Worm (Caenorhabditis elegans) whole organism, L4 larva: Measurements from ENCODE around the gene Y47D3B.3.

ENCODE experiments used
- F10B5.3 ChIP-seq: sonication (generic microtip); optimal IDR thresholded peaks from 2 replicates; lab custom pipeline; 2016; ENCODE audit warnings: mild to moderate bottlenecking, missing genetic modification characterization, missing compliant biosample characterization
- T20F7.1 ChIP-seq: fragments of 200-800 bp; sonication (Bioruptor generic); optimal IDR thresholded peaks from 2 replicates; lab custom pipeline; 2018; ENCODE audit warnings: mild to moderate bottlenecking, missing genetic modification characterization, missing compliant biosample characterization
- T26A8.4 ChIP-seq: fragments of 200-800 bp; sonication (Bioruptor generic); IDR thresholded peaks from 2 replicates; pipeline ENCODE4 v1.3.6; 2022; ENCODE audit warnings: missing genetic modification characterization, missing compliant biosample characterization
- Y5F2A.4 ChIP-seq: fragments of 200-800 bp; sonication (Bioruptor generic); optimal IDR thresholded peaks from 2 replicates; lab custom pipeline; 2018; ENCODE audit warnings: mild to moderate bottlenecking, missing genetic modification characterization, missing compliant biosample characterization
- ZK337.2 ChIP-seq: fragments of 200-800 bp; sonication (Bioruptor generic); IDR thresholded peaks from 2 replicates; pipeline ENCODE4 v1.3.6; 2022; ENCODE audit warnings: missing genetic modification reagents, missing genetic modification characterization, missing compliant biosample characterization
- ceh-20 ChIP-seq: fragments of 200-800 bp; sonication (Bioruptor generic); IDR thresholded peaks from 2 replicates; pipeline ENCODE4 v1.3.6; 2022; ENCODE audit warnings: missing genetic modification reagents, missing genetic modification characterization, missing compliant biosample characterization
- ctbp-1 ChIP-seq: fragments of 200-800 bp; sonication (Bioruptor generic); IDR thresholded peaks from 2 replicates; pipeline ENCODE4 v1.3.6; 2022; ENCODE audit warnings: missing genetic modification reagents, missing genetic modification characterization, missing compliant biosample characterization
- daf-16 ChIP-seq, 3 experiments: sonication (generic microtip); optimal IDR thresholded peaks; 2 replicates each; lab custom pipeline; 2016 to 2017; ENCODE audit warnings: missing genetic modification characterization in 3 of 3, missing genetic modification reagents in 3 of 3, mild to moderate bottlenecking in 2 of 3, missing compliant biosample characterization in 2 of 3, missing biosample characterization in 1 of 3, moderate library complexity in 1 of 3
- dmd-8 ChIP-seq: fragments of 200-800 bp; sonication (Bioruptor generic); IDR thresholded peaks from 2 replicates; pipeline ENCODE4 v1.3.6; 2022; ENCODE audit warnings: missing genetic modification characterization, missing compliant biosample characterization
- duxl-1 ChIP-seq: sonication (generic microtip); optimal IDR thresholded peaks from 2 replicates; lab custom pipeline; 2016; ENCODE audit warnings: mild to moderate bottlenecking, missing genetic modification characterization, moderate library complexity, missing compliant biosample characterization; ENCODE audit not compliant: poor library complexity
- dve-1 ChIP-seq: sonication (generic microtip); optimal IDR thresholded peaks from 2 replicates; lab custom pipeline; 2017; ENCODE audit warnings: antibody characterized with exemption, mild to moderate bottlenecking, missing genetic modification characterization, missing compliant biosample characterization; ENCODE audit not compliant: insufficient read depth
- hlh-30 ChIP-seq: sonication (generic microtip); optimal IDR thresholded peaks from 2 replicates; lab custom pipeline; 2017; ENCODE audit warnings: antibody characterized with exemption, mild to moderate bottlenecking, missing genetic modification characterization, missing compliant biosample characterization; ENCODE audit not compliant: insufficient read depth
- lin-1 ChIP-seq: fragments of 200-800 bp; sonication (Bioruptor generic); IDR thresholded peaks from 2 replicates; pipeline ENCODE4 v1.3.6; 2022; ENCODE audit warnings: missing genetic modification reagents, missing genetic modification characterization, missing compliant biosample characterization
- lin-15B ChIP-seq: fragments of 150-350 bp; sonication (generic microtip); optimal IDR thresholded peaks from 3 replicates; lab custom pipeline; 2014; ENCODE audit warnings: missing biosample characterization, missing genetic modification characterization
- madf-9 ChIP-seq: fragments of 200-800 bp; sonication (Bioruptor generic); conservative IDR thresholded peaks from 2 replicates; pipeline ENCODE4 v1.3.6; 2022; ENCODE audit warnings: missing genetic modification reagents, missing genetic modification characterization, missing compliant biosample characterization
- mdt-29 ChIP-seq: fragments of 200-800 bp; sonication (Bioruptor generic); IDR thresholded peaks from 2 replicates; pipeline ENCODE4 v1.3.6; 2022; ENCODE audit warnings: missing genetic modification reagents, missing genetic modification characterization, missing compliant biosample characterization
- mxl-3 ChIP-seq: fragments of 200-800 bp; sonication (Bioruptor generic); optimal IDR thresholded peaks from 2 replicates; lab custom pipeline; 2018; ENCODE audit warnings: mild to moderate bottlenecking, missing genetic modification characterization, missing compliant biosample characterization
- nhr-102 ChIP-seq: sonication (generic microtip); optimal IDR thresholded peaks from 2 replicates; lab custom pipeline; 2016; ENCODE audit warnings: mild to moderate bottlenecking, missing genetic modification characterization, moderate library complexity, missing compliant biosample characterization
- nhr-28 ChIP-seq: fragments of 150-350 bp; optimal IDR thresholded peaks from 2 replicates; lab custom pipeline; 2014; ENCODE audit warnings: missing biosample characterization, missing genetic modification characterization
- nhr-41 ChIP-seq: fragments of 200-800 bp; sonication (Bioruptor generic); IDR thresholded peaks from 2 replicates; pipeline ENCODE4 v1.3.6; 2022; ENCODE audit warnings: missing genetic modification reagents, missing genetic modification characterization, missing compliant biosample characterization
- pqm-1 ChIP-seq: sonication (generic microtip); optimal IDR thresholded peaks from 2 replicates; lab custom pipeline; 2017; ENCODE audit warnings: missing biosample characterization, missing genetic modification characterization
- rbr-2 ChIP-seq: sonication (generic microtip); optimal IDR thresholded peaks from 2 replicates; lab custom pipeline; 2016; ENCODE audit warnings: missing genotype, missing genetic modification characterization, missing compliant biosample characterization
- tag-97 ChIP-seq: fragments of 200-800 bp; sonication (Bioruptor generic); IDR thresholded peaks from 2 replicates; pipeline ENCODE4 v1.3.6; 2022; ENCODE audit warnings: missing genetic modification characterization, missing compliant biosample characterization
- tra-1 ChIP-seq: fragments of 200-800 bp; sonication (Bioruptor generic); IDR thresholded peaks from 2 replicates; pipeline ENCODE4 v1.3.6; 2022; ENCODE audit warnings: missing genetic modification reagents, missing genetic modification characterization, missing compliant biosample characterization
- unc-62 ChIP-seq, 3 experiments: fragments of 150-350 bp in 1 of 3; sonication (generic microtip); optimal IDR thresholded peaks in 2 of 3; peaks in 1 of 3; 1 replicate in 1 of 3; 2 replicates in 2 of 3; lab custom pipeline; 2014 to 2017; ENCODE audit warnings: missing biosample characterization in 3 of 3, missing genetic modification characterization in 3 of 3, missing genetic modification reagents in 3 of 3, missing genotype in 1 of 3
- zfp-2 ChIP-seq: sonication (generic microtip); optimal IDR thresholded peaks from 2 replicates; lab custom pipeline; 2016; ENCODE audit warnings: mild to moderate bottlenecking, missing genetic modification characterization, missing compliant biosample characterization
- zip-2 ChIP-seq: fragments of 150-350 bp; optimal IDR thresholded peaks from 2 replicates; lab custom pipeline; 2014; ENCODE audit warnings: missing biosample characterization, missing genetic modification characterization
- ztf-11 ChIP-seq: fragments of 150-350 bp; optimal IDR thresholded peaks from 2 replicates; lab custom pipeline; 2014; ENCODE audit warnings: missing biosample characterization, missing genetic modification characterization
- ztf-7 ChIP-seq: fragments of 150-350 bp; optimal IDR thresholded peaks from 2 replicates; lab custom pipeline; 2014; ENCODE audit warnings: missing biosample characterization, missing genetic modification characterization

Y47D3B.3 gene

ce11 chrIII:11444796-11445386 is 47.3 kb downstream of the Y47D3B.3 start (continued):
- TF ChIP-seq madf-9 (GFP tag; lab: Robert Waterston, UW) (no peak), Y5F2A.4 (GFP tag; lab: Kevin White, UChicago) (no peak), rbr-2 (tag; lab: Kevin White, UChicago) (no peak), ztf-11 (tag; lab: Kevin White, UChicago) (no peak), lin-15B (tag; lab: Kevin White, UChicago) (no peak), nhr-28 (tag; lab: Kevin White, UChicago) (peak; percentile 98), T26A8.4 (no peak), zip-2 (no peak), daf-16 (GFP tag; optimal IDR thresholded peaks at IDR 0.05; lab: Kevin White, UChicago) (peak in 1 of 2 experiments; percentile 4), daf-16 (tag; optimal IDR thresholded peaks at IDR 0.05; lab: Kevin White, UChicago) (peak; percentile 94), ctbp-1 (GFP tag; lab: Robert Waterston, UW) (no peak), unc-62 (GFP tag; optimal IDR thresholded peaks at IDR 0.05 in 1 of 2; lab: Kevin White, UChicago) (peak in 1 of 2 experiments; percentile 81), unc-62 (tag; optimal IDR thresholded peaks at IDR 0.05; lab: Kevin White, UChicago) (no peak), mdt-29 (GFP tag; lab: Robert Waterston, UW) (no peak)
- TF ChIP-seq, all 104 proteins: peak for 12

DNA sequence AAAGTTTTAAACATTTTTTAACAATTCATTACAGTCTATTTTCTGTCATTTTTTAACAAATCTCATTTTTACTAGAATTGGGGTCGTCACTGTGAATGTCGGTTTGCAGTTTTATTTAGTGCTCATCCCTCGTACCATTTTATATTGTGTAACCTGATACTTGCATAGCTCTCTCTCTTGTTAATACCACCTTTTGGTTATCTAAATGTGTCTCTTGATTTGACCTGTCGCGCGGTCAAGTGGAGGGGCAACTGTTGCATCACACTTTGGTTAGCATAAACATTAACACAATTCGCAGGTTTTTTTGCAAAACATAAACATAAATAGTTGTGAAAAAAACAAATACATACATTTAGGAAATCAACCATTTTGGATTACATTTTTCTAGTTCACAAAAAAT is 49.2 kb downstream of the Y47D3B.3 start:
- TF ChIP-seq lin-1 (GFP tag; lab: Robert Waterston, UW) (no peak), nhr-41 (no peak)
- TF ChIP-seq, all 104 proteins: peak for 0

DNA sequence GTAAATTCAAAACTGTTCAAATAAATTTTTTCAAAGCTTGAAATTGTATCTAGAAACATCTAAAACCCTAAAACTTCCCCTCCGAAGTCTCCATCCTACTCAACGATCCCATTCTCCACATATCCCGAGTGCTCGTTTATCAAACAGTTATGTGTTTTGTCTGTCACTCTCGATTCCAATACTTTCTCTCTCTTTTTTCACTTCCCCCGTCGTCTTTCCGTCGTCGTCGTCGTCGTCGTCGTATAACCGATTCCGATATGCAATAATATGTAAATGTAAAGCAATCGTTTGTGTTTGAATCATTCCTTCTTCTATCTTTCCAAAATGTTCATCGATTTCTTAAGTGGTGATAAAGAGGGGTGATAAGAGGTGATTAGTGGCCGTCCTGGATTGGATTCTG is 50.7 kb downstream of the Y47D3B.3 start:
- no peak for TF ChIP-seq ZK337.2 (GFP tag; lab: Robert Waterston, UW)
- no peak for TF ChIP-seq F10B5.3 (tag; lab: Kevin White, UChicago)
- no peak for TF ChIP-seq dmd-8 (GFP tag; lab: Robert Waterston, UW)
- TF ChIP-seq lin-15B (tag; lab: Kevin White, UChicago) = no peak
- no peak for TF ChIP-seq ztf-7 (tag; lab: Kevin White, UChicago)
- no peak for TF ChIP-seq hlh-30 (tag; lab: Kevin White, UChicago)
- TF ChIP-seq ceh-20 (GFP tag; lab: Robert Waterston, UW) = no peak
- no peak for TF ChIP-seq nhr-28 (tag; lab: Kevin White, UChicago)
- TF ChIP-seq nhr-102 (tag; lab: Kevin White, UChicago) = no peak
- TF ChIP-seq tra-1 (GFP tag; lab: Robert Waterston, UW) = no peak
- no peak for TF ChIP-seq zfp-2

DNA sequence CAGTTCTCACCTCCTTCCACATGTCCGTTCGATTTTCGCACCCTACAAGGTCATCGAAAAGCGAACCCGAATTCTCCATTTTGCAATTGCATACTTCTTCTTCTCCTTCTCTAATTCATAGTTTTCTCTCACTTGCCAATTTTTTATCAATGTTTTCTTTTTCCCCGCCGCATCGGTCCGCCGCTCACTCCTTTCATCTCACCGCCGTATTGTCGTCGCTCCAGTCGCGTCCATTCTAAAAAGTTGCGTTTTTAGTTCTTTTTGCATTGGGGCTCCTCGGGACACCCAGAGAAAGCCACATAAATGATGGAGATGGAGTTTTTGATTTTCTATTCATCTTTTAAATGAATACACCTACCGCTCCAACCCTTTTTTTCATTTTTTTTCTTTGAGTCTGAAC is 53.8 kb downstream of the Y47D3B.3 start:
- TF ChIP-seq dve-1 (tag; lab: Kevin White, UChicago) (peak; percentile 5), T20F7.1 (GFP tag; lab: Kevin White, UChicago) (no peak), tag-97 (GFP tag; lab: Robert Waterston, UW) (no peak), duxl-1 (tag; lab: Kevin White, UChicago) (no peak), pqm-1 (tag; lab: Kevin White, UChicago) (peak; percentile 36), nhr-28 (tag; lab: Kevin White, UChicago) (peak; percentile 56), ztf-7 (tag; lab: Kevin White, UChicago) (no peak), mxl-3 (GFP tag; lab: Kevin White, UChicago) (peak; percentile 35)
